Worm (Caenorhabditis elegans) whole organism, L3 larva: Measurements from ENCODE around the gene T05H4.3.

Source experiments
- ceh-16 ChIP-seq: sonication (generic microtip); optimal IDR thresholded peaks from 2 replicates; lab custom pipeline; 2017; ENCODE audit warnings: missing biosample characterization, missing genetic modification characterization
- ceh-82 ChIP-seq: fragments of 150-350 bp; optimal IDR thresholded peaks from 2 replicates; lab custom pipeline; 2014; ENCODE audit warnings: missing biosample characterization, missing genetic modification characterization
- eor-1 ChIP-seq, 2 experiments: fragments of 150-350 bp; optimal IDR thresholded peaks; 2 replicates each; lab custom pipeline; 2014 to 2018; ENCODE audit warnings: missing biosample characterization in 2 of 2, missing genetic modification characterization in 2 of 2
- lin-39 ChIP-seq: fragments of 150-350 bp; optimal IDR thresholded peaks from 2 replicates; lab custom pipeline; 2018; ENCODE audit warnings: missing biosample characterization, missing genetic modification reagents, missing genetic modification characterization
- nhr-11 ChIP-seq: fragments of 150-350 bp; optimal IDR thresholded peaks from 2 replicates; lab custom pipeline; 2014; ENCODE audit warnings: missing biosample characterization, missing genetic modification characterization
- nhr-76 ChIP-seq: fragments of 150-350 bp; sonication (generic microtip); optimal IDR thresholded peaks from 5 replicates; lab custom pipeline; 2014; ENCODE audit warnings: missing biosample characterization, missing genetic modification characterization
- ztf-11 ChIP-seq: fragments of 150-350 bp; optimal IDR thresholded peaks from 2 replicates; lab custom pipeline; 2014; ENCODE audit warnings: missing biosample characterization, missing genetic modification characterization

ce11 chrV:6433446-6434178 lies 8.5 kb upstream of the T05H4.3 start, which contains the start of the genes gad-1 and erfa-1:
- TF ChIP-seq ceh-16 (tag; lab: Kevin White, UChicago), result no peak
- no peak for TF ChIP-seq ztf-11 (tag; lab: Kevin White, UChicago)
- TF ChIP-seq eor-1 (tag; optimal IDR thresholded peaks at IDR 0.05; lab: Kevin White, UChicago), result no peak
- no peak for TF ChIP-seq nhr-11 (tag; lab: Kevin White, UChicago)
- TF ChIP-seq nhr-76 (tag; lab: Kevin White, UChicago), result no peak
- peak; percentile 87 for TF ChIP-seq lin-39 (tag; lab: Kevin White, UChicago)
- no peak for TF ChIP-seq ceh-82 (tag; lab: Kevin White, UChicago)
